Fruit fly (Drosophila melanogaster): ENCODE results near the gene PIG-K.

PIG-K gene

dm6 chrX:2011288-2012120 lies 2.3 kb upstream of the PIG-K start (continued):
- TF ChIP-seq CG12155 (GFP tag; optimal IDR thresholded peaks at IDR 0.05) (no peak), ase (GFP tag; IDR thresholded peaks at IDR 0.05) (peak; percentile 67; the same call in 2 of the 3 replicates), CG18262 (tag; optimal IDR thresholded peaks at IDR 0.05) (peak; percentile 57), ewg (GFP tag; optimal IDR thresholded peaks at IDR 0.05) (peak; percentile 32), Mes4 (GFP tag; optimal IDR thresholded peaks at IDR 0.05) (no peak), Chrac-16 (GFP tag; optimal IDR thresholded peaks at IDR 0.05) (peak; percentile 17), gce (GFP tag; IDR thresholded peaks at IDR 0.05) (no peak), Doc2 (GFP tag; IDR thresholded peaks at IDR 0.05) (no peak), sob (GFP tag; IDR thresholded peaks at IDR 0.05) (peak; percentile 41; the same call in 1 of the 2 replicates), jigr1 (GFP tag; IDR thresholded peaks at IDR 0.05) (no peak), CG33557 (GFP tag; optimal IDR thresholded peaks at IDR 0.05) (no peak), MTF-1 (GFP tag; optimal IDR thresholded peaks at IDR 0.05; ENCODE audit: borderline replicate concordance) (no peak), CG31441 (GFP tag; IDR thresholded peaks at IDR 0.05) (peak; percentile 63), Hey (tag; optimal IDR thresholded peaks at IDR 0.05) (no peak), CG4820 (GFP tag; optimal IDR thresholded peaks at IDR 0.05) (peak; percentile 28), pita (GFP tag; optimal IDR thresholded peaks at IDR 0.05) (no peak), CG8924 (tag; optimal IDR thresholded peaks at IDR 0.05) (peak; percentile 7), sqz (GFP tag; optimal IDR thresholded peaks at IDR 0.05) (peak; percentile 52), Abd-B (GFP tag; optimal IDR thresholded peaks at IDR 0.05) (no peak), otp (GFP tag; IDR thresholded peaks at IDR 0.05) (no peak), vvl (GFP tag; IDR thresholded peaks at IDR 0.05) (peak; percentile 80), CG4617 (GFP tag; optimal IDR thresholded peaks at IDR 0.05; ENCODE audit: borderline replicate concordance) (no peak), dmrt99B (tag; optimal IDR thresholded peaks at IDR 0.05) (peak; percentile 58), Usf (GFP tag; optimal IDR thresholded peaks at IDR 0.05) (no peak), Rx (GFP tag; IDR thresholded peaks at IDR 0.05) (peak; percentile 61), CG17568 (GFP tag; optimal IDR thresholded peaks at IDR 0.05) (no peak), CG17829 (tag; optimal IDR thresholded peaks at IDR 0.05) (no peak), kay (GFP tag; optimal IDR thresholded peaks at IDR 0.05) (no peak), CTCF (GFP tag; optimal IDR thresholded peaks at IDR 0.05) (no peak), bigmax (GFP tag; optimal IDR thresholded peaks at IDR 0.05) (no peak), Hr39 (optimal IDR thresholded peaks at IDR 0.05) (no peak), CG7372 (GFP tag; IDR thresholded peaks at IDR 0.05) (no peak), CG11695 (GFP tag; IDR thresholded peaks at IDR 0.05) (peak; percentile 54; the same call in 1 of the 3 replicates), eve (GFP tag; optimal IDR thresholded peaks at IDR 0.05) (no peak), Deaf1 (tag; optimal IDR thresholded peaks at IDR 0.05) (peak; percentile 53), CG7745 (tag; optimal IDR thresholded peaks at IDR 0.05) (no peak), cas (GFP tag; IDR thresholded peaks at IDR 0.05) (no peak), CG42726 (GFP tag; IDR thresholded peaks at IDR 0.05; ENCODE audit: partially characterized antibody) (no peak), sens-2 (GFP tag; IDR thresholded peaks at IDR 0.05) (0 out of 2 replicates have a peak, but pooled peaks have one; percentile 28), danr (GFP tag; IDR thresholded peaks at IDR 0.05) (peak; percentile 38; the same call in 1 of the 2 replicates), corto (GFP tag; optimal IDR thresholded peaks at IDR 0.05) (no peak), CG7357 (GFP tag; IDR thresholded peaks at IDR 0.05) (peak; percentile 38; the same call in 1 of the 3 replicates), Sox100B (GFP tag; optimal IDR thresholded peaks at IDR 0.05) (peak; percentile 54), CG14710 (tag; optimal IDR thresholded peaks at IDR 0.05) (no peak), trh (GFP tag; optimal IDR thresholded peaks at IDR 0.05) (no peak), amos (GFP tag; IDR thresholded peaks at IDR 0.05; ENCODE audit: partially characterized antibody) (no peak), CG17612 (GFP tag; IDR thresholded peaks at IDR 0.05) (no peak), CG4404 (GFP tag; IDR thresholded peaks at IDR 0.05) (no peak), Ets65A (GFP tag) (no peak), lola (GFP tag; optimal IDR thresholded peaks at IDR 0.05) (peak in 1 of 3 experiments; percentile 12)
